Fruit fly (Drosophila melanogaster): Measurements from ENCODE around the gene CG7916.

The CG7916 gene

DNA sequence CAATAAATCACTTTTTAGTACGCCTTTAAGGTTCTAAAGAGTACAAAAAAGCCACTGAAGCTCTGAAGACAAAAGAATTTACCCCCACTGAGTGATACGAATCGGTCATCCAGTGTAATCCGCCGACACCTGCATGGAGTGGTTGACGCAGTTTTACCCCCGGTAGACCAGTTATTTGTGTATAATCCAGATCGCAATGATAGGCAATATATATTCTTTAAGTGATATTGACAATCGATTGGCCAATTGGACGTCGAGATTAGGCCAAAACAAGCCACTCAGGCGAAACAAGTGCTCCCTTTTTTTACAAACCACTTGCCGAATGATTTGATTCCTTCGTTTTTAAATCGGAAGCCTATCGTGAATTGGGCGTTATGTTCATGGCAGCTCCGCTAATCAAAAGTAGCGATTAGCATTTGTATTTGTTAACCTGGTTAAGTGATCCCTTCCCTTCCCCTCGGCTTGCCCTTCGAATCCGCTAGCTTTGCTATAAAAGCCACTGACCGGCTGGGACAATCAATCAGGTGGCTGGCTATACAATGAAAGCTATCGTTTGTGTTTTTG lies at the start of gene CG7916:
TSS of gene CG7916 (plus strand) at position 514 of the 564 bp plus-strand sequence.
- TF ChIP-seq CG8478 (optimal IDR thresholded peaks at IDR 0.05) (no peak), CTCF (optimal IDR thresholded peaks at IDR 0.05) (no peak)

DNA sequence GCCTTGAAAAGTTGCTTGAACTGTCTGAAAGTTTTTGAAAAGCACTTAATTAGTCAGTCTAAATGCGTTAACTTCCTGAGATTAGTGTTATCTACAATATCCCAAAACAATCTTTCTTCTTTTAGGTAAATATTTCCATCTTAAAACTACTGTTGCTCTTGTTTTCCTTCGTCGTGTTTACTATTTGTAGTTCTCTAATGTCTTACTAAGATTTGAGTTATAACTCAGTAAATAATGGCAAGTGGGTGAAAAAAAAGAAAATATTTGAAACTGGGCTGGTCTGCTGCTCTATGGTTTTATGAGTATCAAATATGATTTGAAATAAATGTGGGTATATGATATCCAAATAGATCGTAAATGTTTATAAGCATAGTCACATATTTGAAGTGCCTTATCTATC lies 45.4 kb upstream of the CG7916 start:
- TF ChIP-seq CG8478 (optimal IDR thresholded peaks at IDR 0.05) (no peak), CTCF (optimal IDR thresholded peaks at IDR 0.05) (no peak)

DNA sequence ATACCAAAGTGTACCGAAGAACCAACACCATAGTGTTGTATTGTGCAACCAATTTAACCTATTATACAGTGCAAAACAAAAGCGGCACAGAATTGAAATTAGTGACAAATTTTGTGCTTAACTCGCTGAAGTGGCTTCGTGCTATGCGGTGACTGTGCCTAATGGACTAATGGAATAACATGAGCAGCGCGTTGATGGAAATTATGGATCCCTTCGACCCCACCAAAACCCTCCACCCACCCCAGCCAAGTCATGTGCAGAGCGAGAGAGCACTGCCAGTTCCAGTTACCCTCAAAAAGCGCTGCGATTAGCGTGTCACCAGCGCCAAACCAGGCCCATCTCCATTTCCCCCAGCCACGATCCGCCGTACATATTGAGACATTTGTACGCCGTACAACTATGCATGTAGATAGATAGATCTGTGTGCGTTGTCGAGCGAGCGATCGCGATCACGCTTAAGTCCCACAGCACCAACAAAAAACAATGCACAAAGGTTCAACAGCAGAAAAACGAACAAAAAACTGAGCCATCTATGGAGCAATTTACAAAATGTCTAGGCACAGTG lies 44.4 kb upstream of the CG7916 start:
- no peak for TF ChIP-seq CG8478 (optimal IDR thresholded peaks at IDR 0.05)
- no peak for TF ChIP-seq CTCF (optimal IDR thresholded peaks at IDR 0.05)

DNA sequence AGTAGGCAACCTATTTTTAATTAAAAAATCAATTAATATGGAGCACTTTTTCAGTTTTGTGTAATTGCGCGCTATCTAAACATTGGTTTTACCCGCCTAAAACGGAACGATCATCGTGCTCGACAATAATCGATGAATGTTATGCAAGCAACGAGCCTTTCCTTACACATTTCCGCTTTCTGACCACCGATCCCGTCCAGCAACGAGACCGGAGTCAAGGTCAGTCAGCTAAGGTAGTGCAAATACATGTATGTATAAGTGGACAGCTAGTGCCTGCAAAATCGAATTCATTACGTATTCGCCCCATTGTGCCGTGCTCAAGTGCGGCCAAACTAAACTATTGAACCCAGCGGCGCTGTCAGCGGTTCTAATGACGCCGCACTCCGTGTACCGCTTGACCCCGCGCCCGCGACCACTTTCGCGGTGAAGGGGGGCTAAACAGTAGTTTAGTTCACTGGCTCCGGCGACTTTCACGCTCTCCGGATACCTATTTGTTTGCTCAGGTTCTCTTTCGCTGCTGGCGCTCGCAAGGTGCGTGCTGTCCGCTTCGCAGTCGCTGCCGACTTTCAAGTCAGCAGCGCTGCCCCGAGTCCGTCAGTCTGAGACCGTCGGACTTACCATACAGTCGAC lies 43.4 kb upstream of the CG7916 start, which contains the start of gene CAH1:
TSS of gene CAH1 (plus strand) at position 595 of the 630 bp plus-strand sequence.
- TF ChIP-seq CG8478 (optimal IDR thresholded peaks at IDR 0.05) (no peak), CTCF (optimal IDR thresholded peaks at IDR 0.05) (no peak)

DNA sequence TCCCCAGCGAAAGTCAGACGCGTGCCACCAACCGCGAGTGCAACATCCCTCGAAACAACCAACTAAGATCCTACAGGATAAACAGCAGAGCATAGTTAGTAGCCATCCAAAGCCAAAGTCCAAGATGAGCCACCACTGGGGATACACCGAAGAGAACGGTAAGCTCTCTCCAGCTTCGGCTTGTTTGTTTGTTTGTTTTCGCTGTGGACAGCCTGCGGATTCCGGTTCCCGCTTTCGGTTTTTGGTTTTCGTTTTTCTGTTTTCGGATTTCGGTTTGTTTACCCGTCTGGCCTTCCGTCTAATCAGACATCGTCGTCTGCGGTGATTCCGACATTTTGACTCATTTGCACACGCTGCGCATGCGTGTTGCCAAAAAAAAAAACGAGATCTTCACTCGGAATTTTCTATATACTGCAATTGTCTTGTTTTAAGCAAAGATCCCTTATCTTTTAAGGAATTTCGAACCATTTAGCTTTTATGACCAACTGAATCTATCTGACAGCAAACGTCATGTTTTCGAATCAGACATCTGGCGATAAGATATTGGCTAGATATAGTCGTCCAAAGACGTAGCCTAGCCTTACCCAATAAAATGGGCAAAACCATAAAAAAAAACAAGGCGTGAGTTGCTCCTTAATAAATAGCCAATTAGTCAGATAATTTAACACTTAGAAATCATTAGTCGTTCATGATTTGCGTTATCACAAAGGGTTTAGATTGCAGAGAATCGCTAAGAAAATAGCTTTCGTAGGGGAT lies 42.6 kb upstream of the CG7916 start:
- TF ChIP-seq CTCF (optimal IDR thresholded peaks at IDR 0.05) (no peak), CG8478 (optimal IDR thresholded peaks at IDR 0.05) (no peak)

DNA sequence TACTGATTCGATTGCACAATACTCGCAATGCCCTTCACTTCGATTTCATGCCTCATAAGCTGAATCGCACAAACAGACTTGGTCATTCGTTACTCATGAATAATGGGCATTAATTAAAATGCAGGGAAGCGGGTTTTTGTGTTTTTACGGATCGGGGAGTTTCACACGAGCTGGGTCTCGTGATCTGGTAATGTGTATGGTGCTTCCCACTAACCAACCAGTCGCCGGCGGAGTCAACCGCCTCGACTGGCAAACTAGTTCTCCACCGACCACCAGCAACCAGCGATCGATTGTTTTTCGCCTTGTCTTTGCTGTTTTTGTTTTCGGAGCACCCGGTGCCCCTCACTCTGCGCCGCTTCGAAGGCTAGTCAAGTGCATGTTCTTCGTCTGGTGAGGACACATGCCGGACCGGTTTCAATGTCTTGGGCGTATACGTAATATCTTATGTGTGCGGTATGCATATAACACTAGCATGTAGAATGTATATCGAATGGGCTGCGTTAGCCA lies 41.9 kb upstream of the CG7916 start:
- TF ChIP-seq CG8478 (optimal IDR thresholded peaks at IDR 0.05): no peak
- no peak for TF ChIP-seq CTCF (optimal IDR thresholded peaks at IDR 0.05)

DNA sequence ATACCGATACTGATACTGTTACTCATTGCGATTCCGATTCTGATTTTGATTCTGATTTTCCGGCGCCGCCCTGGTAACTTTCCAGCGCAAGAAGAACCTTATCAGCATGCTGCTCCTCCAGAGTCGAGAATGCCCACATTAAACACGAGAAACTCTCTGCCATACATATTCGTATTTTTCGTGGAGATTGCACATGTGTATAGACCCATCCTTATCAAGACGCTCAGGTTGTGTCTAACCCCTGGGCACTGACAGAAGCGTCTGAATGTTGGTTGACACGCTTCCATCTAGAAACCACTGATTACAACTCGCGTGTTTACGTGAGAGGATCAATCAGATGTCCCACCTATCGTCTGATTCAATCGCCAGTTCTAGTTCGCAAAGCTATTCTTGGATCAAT lies 41.4 kb upstream of the CG7916 start:
- no peak for TF ChIP-seq CG8478 (optimal IDR thresholded peaks at IDR 0.05)
- TF ChIP-seq CTCF (optimal IDR thresholded peaks at IDR 0.05): no peak

DNA sequence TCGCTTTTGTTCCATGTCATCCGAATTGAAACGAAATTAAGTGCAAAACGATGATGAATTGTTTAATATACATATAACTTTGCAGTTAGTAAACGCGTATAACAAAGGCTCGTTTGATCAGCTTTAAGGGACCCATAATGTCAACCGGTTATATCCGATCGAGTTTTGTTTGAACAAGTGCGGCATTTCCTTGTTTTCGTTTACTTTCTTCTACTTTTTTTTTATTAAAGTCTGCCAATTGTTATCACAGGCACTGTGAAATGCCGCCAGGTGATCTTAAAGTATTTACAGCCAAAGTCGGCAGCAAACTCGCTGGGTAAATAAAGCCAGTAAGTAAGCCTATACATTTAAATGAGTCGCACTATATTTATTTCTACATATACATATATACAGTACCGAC lies 39.5 kb upstream of the CG7916 start:
- TF ChIP-seq CTCF (optimal IDR thresholded peaks at IDR 0.05) (no peak), CG8478 (optimal IDR thresholded peaks at IDR 0.05) (no peak)

DNA sequence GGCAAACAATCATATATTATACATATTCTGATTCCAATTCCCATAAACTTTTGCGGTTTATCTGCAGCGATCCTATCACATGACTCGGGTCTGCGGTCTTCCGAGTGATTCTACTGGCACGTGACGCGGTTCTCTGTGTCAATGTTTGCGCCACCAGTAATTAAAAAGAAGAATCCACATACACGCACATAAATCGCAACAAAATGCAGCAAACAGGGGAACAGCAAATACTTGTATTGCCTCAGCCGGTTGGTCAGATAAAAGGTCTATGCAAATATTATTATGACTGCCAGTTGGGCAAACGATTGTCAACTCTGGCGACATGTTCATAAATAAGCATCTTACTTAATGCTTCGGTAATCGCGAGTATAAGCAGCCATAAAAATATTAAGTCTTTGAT lies 38.6 kb upstream of the CG7916 start:
- TF ChIP-seq CTCF (optimal IDR thresholded peaks at IDR 0.05) (no peak), CG8478 (optimal IDR thresholded peaks at IDR 0.05) (no peak)

DNA sequence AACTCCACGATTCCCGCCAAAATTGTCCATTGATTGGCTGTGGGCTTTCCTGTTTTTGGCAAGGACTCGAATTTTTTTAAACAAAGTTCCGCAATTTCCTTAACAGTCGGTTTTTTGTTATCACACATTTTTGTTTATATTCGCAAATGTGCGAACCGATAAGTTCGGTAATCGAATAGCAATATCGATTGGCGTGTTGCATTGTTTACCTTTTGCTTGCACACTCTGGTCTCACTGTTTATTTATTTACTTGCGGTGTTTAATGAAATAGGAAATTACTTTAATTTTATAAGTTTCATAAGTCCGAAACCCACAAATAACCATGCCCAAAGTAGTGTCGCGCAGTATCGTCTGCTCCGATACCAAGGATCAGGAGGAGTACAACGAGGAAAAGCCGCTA lies 35.2 kb upstream of the CG7916 start, which contains the start of the genes Adat1 and CG16865:
TSS of gene Adat1 (minus strand) at position 152 of the 400 bp plus-strand sequence.
TSS of gene CG16865 (plus strand) at position 200 of the 400 bp plus-strand sequence.
- TF ChIP-seq CTCF (optimal IDR thresholded peaks at IDR 0.05) (peak in 1 of 2 experiments; percentile 12), CG8478 (optimal IDR thresholded peaks at IDR 0.05) (no peak)

DNA sequence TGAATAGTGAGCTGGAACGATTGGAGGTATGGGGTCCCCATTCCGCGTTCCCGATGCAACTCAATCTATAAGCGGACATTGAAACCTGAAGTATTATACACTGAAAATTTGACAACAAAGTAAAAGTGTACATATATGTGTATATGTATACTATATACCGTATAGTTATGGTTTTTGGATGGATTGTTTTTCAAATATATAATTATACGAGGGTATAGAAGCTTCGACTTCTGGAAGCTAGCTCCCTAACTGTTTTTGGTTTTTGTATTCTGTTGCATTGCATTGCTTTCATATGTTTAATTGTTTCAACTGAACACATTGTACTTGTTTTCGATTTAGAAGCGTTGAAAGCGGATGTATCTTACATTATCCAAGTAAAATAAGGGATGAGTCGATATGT lies 33.4 kb upstream of the CG7916 start, which contains the start of gene CG16888:
TSS of gene CG16888 (minus strand) at position 101 of the 400 bp plus-strand sequence.
- TF ChIP-seq CG8478 (optimal IDR thresholded peaks at IDR 0.05) (no peak), CTCF (optimal IDR thresholded peaks at IDR 0.05) (no peak)

DNA sequence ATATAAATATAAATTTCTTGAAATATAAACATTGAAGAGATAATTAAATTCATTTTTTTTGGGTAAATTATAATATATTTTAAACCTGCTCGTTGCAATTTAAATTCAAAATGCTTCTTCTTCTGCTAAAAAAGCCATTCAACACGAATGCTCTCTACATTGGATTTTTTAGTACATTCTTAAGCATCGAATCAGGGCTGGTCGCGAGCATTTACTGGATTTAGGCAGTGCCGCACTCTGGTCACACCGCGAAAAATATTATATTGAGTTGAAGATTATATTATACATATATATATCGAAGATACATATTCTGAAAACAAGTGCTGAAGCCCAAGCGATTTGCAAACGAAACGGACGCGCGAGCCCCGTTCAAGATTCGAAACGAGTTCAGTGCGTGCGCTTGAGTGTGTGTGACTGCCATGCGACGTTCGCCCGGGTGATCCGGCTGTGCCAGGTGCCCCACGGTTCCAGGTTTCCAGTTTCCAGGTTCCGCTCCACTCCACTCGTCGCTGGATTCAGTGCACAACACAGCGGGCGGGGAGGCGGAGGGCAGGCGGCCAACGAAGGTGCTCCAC lies 32.9 kb upstream of the CG7916 start, which contains the start of gene Sos:
TSS of gene Sos (plus strand) at position 213 of the 575 bp plus-strand sequence.
- TF ChIP-seq CG8478 (optimal IDR thresholded peaks at IDR 0.05): no peak
- no peak for TF ChIP-seq CTCF (optimal IDR thresholded peaks at IDR 0.05)

DNA sequence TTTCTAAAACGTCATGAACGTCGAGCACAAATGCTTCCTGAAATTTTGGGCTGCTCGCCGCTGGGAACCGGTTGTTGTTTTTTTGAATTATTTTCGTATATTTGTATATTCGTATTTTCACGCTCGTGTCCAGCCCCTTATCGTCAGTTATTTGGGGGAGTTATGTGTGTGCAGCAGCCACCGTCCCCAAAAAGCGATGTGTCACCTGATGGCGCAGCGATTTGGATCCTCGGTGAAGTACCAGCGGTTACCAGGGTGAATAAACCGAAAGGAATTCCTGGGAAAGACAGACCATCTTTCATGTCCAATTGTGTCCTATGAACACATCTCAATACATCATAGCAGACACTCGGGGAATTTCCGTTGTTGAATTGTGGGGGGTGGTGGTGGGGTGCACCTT lies 26.4 kb upstream of the CG7916 start:
- TF ChIP-seq CTCF (optimal IDR thresholded peaks at IDR 0.05) (no peak), CG8478 (optimal IDR thresholded peaks at IDR 0.05) (no peak)

DNA sequence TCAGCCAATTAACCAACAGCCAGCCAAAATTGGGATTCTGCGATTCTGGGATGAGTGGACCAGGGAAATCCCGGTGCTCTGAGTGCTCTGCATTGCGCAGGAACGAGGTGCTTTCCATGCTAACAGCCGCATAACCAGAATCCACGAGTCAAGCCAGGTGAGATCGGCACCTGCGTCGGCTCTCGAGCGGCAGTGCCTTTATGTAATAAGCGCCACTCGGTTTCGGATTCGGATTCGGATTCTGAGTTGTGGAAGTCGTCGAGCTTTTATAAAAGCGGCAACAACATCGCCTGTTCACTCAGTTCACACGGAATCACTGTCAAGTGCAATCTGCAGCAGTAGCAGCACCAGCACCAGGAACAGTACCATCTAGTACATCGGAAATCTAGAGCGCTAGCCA lies 25.6 kb upstream of the CG7916 start, which contains the start of gene b:
TSS of gene b (plus strand) at position 301 of the 400 bp plus-strand sequence.
- TF ChIP-seq CG8478 (optimal IDR thresholded peaks at IDR 0.05): no peak
- no peak for TF ChIP-seq CTCF (optimal IDR thresholded peaks at IDR 0.05)

DNA sequence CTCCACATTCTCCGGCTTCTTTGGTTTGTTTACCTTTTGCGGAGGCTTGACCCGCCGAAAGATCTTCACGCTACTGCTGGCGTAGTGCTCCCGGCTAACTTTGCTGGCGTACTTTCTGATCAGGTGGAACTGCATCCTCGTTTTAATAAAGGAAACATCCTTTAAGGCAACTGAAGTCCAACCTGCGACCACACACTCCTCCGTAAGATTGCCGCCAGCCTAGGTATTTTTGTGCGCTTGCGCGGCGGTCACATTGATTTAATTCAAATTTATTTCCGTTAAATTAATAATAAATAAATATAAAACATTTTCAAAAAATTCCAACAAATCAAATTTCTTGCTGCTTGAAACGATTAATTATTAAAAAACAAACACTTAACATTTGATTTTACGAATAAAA lies 19.0 kb upstream of the CG7916 start, which contains the start of gene PolG1:
TSS of gene PolG1 (minus strand) at position 216 of the 400 bp plus-strand sequence.
- no peak for TF ChIP-seq CG8478 (optimal IDR thresholded peaks at IDR 0.05)
- no peak for TF ChIP-seq CTCF (optimal IDR thresholded peaks at IDR 0.05)
